Worm (Caenorhabditis elegans) whole organism, mixed stage, embryonic: ENCODE results near the gene nhr-193.

Source experiments
- M03D4.4 ChIP-seq: sonication (generic microtip); optimal IDR thresholded peaks from 2 replicates; lab custom pipeline; 2017; ENCODE audit warnings: mild to moderate bottlenecking, missing genetic modification characterization, missing compliant biosample characterization
- bed-3 ChIP-seq: fragments of 200-800 bp; sonication (Bioruptor generic); optimal IDR thresholded peaks from 3 replicates; lab custom pipeline; 2018; ENCODE audit warnings: mild to moderate bottlenecking, missing genetic modification characterization, moderate library complexity, missing compliant biosample characterization
- blmp-1 ChIP-seq: fragments of 150-350 bp; optimal IDR thresholded peaks from 2 replicates; lab custom pipeline; 2014; ENCODE audit warnings: missing biosample characterization, missing genetic modification characterization
- ceh-39 ChIP-seq: fragments of 150-350 bp; optimal IDR thresholded peaks from 2 replicates; lab custom pipeline; 2014; ENCODE audit warnings: missing biosample characterization, missing genetic modification characterization
- ceh-43 ChIP-seq: fragments of 200-800 bp; sonication (Bioruptor generic); optimal IDR thresholded peaks from 2 replicates; lab custom pipeline; 2018; ENCODE audit warnings: mild to moderate bottlenecking, missing genetic modification characterization, moderate library complexity, missing compliant biosample characterization
- ceh-83 ChIP-seq: fragments of 200-800 bp; sonication (Bioruptor generic); optimal IDR thresholded peaks from 2 replicates; lab custom pipeline; 2018; ENCODE audit warnings: mild to moderate bottlenecking, missing genetic modification characterization, missing compliant biosample characterization
- ces-1 ChIP-seq: fragments of 150-350 bp; optimal IDR thresholded peaks from 2 replicates; lab custom pipeline; 2014; ENCODE audit warnings: missing biosample characterization, missing genetic modification reagents, missing genetic modification characterization
- cnd-1 ChIP-seq: fragments of 200-800 bp; sonication (Bioruptor generic); optimal IDR thresholded peaks from 2 replicates; lab custom pipeline; 2018; ENCODE audit warnings: mild to moderate bottlenecking, missing genetic modification characterization, missing compliant biosample characterization
- drap-1 ChIP-seq: fragments of 200-800 bp; sonication (Bioruptor generic); optimal IDR thresholded peaks from 3 replicates; lab custom pipeline; 2018; ENCODE audit warnings: mild to moderate bottlenecking, missing genetic modification characterization, missing compliant biosample characterization
- elt-3 ChIP-seq: fragments of 150-350 bp; optimal IDR thresholded peaks from 2 replicates; lab custom pipeline; 2014; ENCODE audit warnings: missing biosample characterization, missing genetic modification characterization
- ham-2 ChIP-seq: fragments of 200-800 bp; sonication (Bioruptor generic); optimal IDR thresholded peaks from 2 replicates; lab custom pipeline; 2018; ENCODE audit warnings: mild to moderate bottlenecking, missing genetic modification characterization, missing compliant biosample characterization
- hlh-1 ChIP-seq: fragments of 150-350 bp; optimal IDR thresholded peaks from 2 replicates; lab custom pipeline; 2014; ENCODE audit warnings: missing biosample characterization, missing genetic modification reagents, missing genetic modification characterization
- lin-13 ChIP-seq: fragments of 150-350 bp; optimal IDR thresholded peaks from 2 replicates; lab custom pipeline; 2014; ENCODE audit warnings: missing biosample characterization, missing genetic modification characterization
- lin-32 ChIP-seq: fragments of 200-800 bp; sonication (Bioruptor generic); optimal IDR thresholded peaks from 2 replicates; lab custom pipeline; 2018; ENCODE audit warnings: mild to moderate bottlenecking, missing genetic modification characterization, missing compliant biosample characterization
- lsy-2 ChIP-seq: fragments of 150-350 bp; optimal IDR thresholded peaks from 2 replicates; lab custom pipeline; 2014; ENCODE audit warnings: missing biosample characterization, missing genetic modification characterization
- mab-5 ChIP-seq: fragments of 150-350 bp; optimal IDR thresholded peaks from 2 replicates; lab custom pipeline; 2014; ENCODE audit warnings: missing biosample characterization, missing genetic modification characterization
- mep-1 ChIP-seq: fragments of 150-350 bp; optimal IDR thresholded peaks from 2 replicates; lab custom pipeline; 2017; ENCODE audit warnings: missing biosample characterization, missing genetic modification reagents, missing genetic modification characterization, inconsistent platforms
- mls-2 ChIP-seq: sonication (generic microtip); optimal IDR thresholded peaks from 2 replicates; lab custom pipeline; 2016; ENCODE audit warnings: mild to moderate bottlenecking, missing genetic modification characterization, moderate library complexity, missing compliant biosample characterization
- nhr-12 ChIP-seq: fragments of 150-350 bp; optimal IDR thresholded peaks from 2 replicates; lab custom pipeline; 2014; ENCODE audit warnings: missing biosample characterization, missing genetic modification characterization
- nhr-2 ChIP-seq: fragments of 150-350 bp; optimal IDR thresholded peaks from 2 replicates; lab custom pipeline; 2014; ENCODE audit warnings: missing biosample characterization, missing genetic modification characterization
- nhr-237 ChIP-seq: fragments of 150-350 bp; optimal IDR thresholded peaks from 2 replicates; lab custom pipeline; 2014; ENCODE audit warnings: missing biosample characterization, missing genetic modification characterization
- nhr-76 ChIP-seq: sonication (generic microtip); optimal IDR thresholded peaks from 2 replicates; lab custom pipeline; 2017; ENCODE audit warnings: missing biosample characterization, missing genetic modification characterization
- snpc-4 ChIP-seq: fragments of 150-350 bp; optimal IDR thresholded peaks from 2 replicates; lab custom pipeline; 2014; ENCODE audit warnings: missing biosample characterization, missing genetic modification characterization
- sptf-1 ChIP-seq: sonication (generic microtip); optimal IDR thresholded peaks from 2 replicates; lab custom pipeline; 2017; ENCODE audit warnings: mild to moderate bottlenecking, missing genetic modification characterization, moderate library complexity, missing compliant biosample characterization
- tbx-8 ChIP-seq: fragments of 200-800 bp; sonication (Bioruptor generic); optimal IDR thresholded peaks from 2 replicates; lab custom pipeline; 2018; ENCODE audit warnings: mild to moderate bottlenecking, missing genetic modification characterization, moderate library complexity, missing compliant biosample characterization
- unc-120 ChIP-seq: sonication (generic microtip); optimal IDR thresholded peaks from 2 replicates; lab custom pipeline; 2017; ENCODE audit warnings: missing genetic modification characterization, missing compliant biosample characterization; ENCODE audit not compliant: poor library complexity, severe bottlenecking
- unc-39 ChIP-seq: fragments of 150-350 bp; optimal IDR thresholded peaks from 2 replicates; lab custom pipeline; 2014; ENCODE audit warnings: missing biosample characterization, missing genetic modification characterization
- unc-62 ChIP-seq: fragments of 150-350 bp; optimal IDR thresholded peaks from 2 replicates; lab custom pipeline; 2014; ENCODE audit warnings: missing biosample characterization, missing genetic modification reagents, missing genetic modification characterization
- ztf-11 ChIP-seq: fragments of 150-350 bp; optimal IDR thresholded peaks from 2 replicates; lab custom pipeline; 2014; ENCODE audit warnings: missing biosample characterization, missing genetic modification characterization

Gene nhr-193

DNA sequence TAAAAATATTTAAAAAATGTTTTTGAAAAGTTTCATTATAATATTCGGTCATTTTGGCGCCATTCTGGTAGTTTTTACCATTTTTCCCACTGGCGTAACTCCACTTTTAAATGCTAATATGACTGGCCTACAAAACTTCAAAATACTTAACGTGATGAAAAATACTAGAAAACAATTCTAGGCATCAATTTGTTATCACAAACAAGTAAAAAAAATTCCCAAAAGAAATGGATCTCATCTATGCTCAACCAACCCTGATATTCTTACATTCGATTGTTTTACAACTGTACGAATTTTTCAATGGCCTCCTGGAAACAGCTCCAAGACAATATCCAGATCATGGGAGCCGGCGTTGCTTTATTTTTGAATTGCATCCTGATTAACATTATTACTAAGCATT, 27.1 kb upstream of the nhr-193 start, which contains the start of gene str-214:
str-214 (plus strand) TSS at position 301 of the 400 bp plus-strand sequence.
- TF ChIP-seq ham-2 (GFP tag; lab: Kevin White, UChicago) (no peak), nhr-237 (tag; lab: Kevin White, UChicago) (no peak), lsy-2 (tag; lab: Kevin White, UChicago) (no peak), snpc-4 (tag; lab: Kevin White, UChicago) (no peak), cnd-1 (no peak), hlh-1 (tag; lab: Kevin White, UChicago) (no peak), unc-39 (no peak), mls-2 (tag; lab: Kevin White, UChicago) (no peak), nhr-12 (no peak), nhr-2 (tag; lab: Kevin White, UChicago) (no peak), ceh-83 (GFP tag; lab: Kevin White, UChicago) (no peak)

DNA sequence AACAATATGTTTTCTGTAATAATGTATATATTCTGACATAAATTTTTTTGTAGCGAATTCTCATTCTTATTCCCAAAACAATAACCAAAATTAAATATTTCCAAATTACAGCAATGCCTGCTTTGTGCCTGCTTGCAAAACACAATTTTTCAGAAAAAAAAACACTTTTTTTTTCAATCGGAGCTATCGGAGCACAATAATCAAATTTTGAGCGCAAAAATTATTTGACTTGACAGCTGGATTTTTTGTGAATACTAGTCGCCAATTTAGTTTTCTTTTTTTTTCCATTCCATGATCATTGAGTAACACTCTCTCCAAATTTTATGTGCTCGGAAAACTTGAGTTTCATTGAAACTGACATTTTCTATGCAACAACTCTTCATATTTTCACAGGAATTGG, 24.9 kb upstream of the nhr-193 start, which contains the start of gene srh-180:
srh-180 (plus strand) TSS at position 301 of the 400 bp plus-strand sequence.
- no peak for TF ChIP-seq mab-5
- no peak for TF ChIP-seq bed-3
- TF ChIP-seq snpc-4 (tag; lab: Kevin White, UChicago) = no peak

DNA sequence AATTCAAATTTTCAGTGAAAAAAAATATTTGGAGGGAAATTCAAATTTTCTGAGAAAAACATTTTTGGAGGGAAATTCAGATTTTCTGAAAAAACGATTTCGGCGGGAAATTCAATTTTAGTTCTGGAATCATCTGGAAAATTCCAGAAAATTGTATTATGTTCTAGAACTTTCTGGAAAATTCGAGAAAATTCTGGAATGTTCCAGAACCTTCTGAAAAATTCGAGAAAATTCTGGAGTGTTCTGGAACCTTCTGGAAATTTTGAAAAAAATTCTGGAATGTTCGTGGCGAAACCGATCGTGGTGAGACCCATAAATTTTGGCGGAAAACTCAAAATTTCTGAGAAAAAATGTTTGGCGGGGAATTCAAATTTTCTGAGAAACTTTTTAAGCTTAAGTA, 20.0 kb upstream of the nhr-193 start:
- TF ChIP-seq unc-120 (no peak), ceh-39 (tag; lab: Kevin White, UChicago) (no peak), nhr-2 (tag; lab: Kevin White, UChicago) (no peak), bed-3 (no peak), mep-1 (tag; lab: Kevin White, UChicago) (no peak), snpc-4 (tag; lab: Kevin White, UChicago) (no peak), drap-1 (GFP tag; lab: Kevin White, UChicago) (no peak), elt-3 (no peak), lin-32 (GFP tag; lab: Kevin White, UChicago) (no peak), ceh-83 (GFP tag; lab: Kevin White, UChicago) (no peak)

DNA sequence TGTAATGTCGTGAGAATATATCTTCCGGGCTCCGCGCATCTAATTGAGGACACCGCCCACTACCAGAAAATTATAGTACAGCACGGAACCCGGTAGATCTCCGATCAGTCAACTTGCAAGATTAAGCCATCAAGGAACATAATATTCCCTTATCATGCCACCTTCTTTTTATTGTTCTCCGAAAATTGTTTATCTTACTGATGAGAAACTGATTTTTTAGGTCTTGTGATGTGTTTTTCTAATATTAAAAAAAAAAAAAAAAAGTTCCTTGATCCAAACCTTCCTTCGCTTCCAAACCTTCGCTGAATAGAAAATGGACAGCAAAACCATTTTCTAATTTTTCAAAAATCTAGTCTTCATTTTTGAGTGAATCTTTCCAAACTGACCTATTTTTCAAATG, 13.3 kb upstream of the nhr-193 start, which contains the start of gene F57G8.7:
F57G8.7 (plus strand) TSS at position 301 of the 400 bp plus-strand sequence.
- no peak for TF ChIP-seq lsy-2 (tag; lab: Kevin White, UChicago)
- TF ChIP-seq nhr-76 = no peak
- no peak for TF ChIP-seq snpc-4 (tag; lab: Kevin White, UChicago)
- no peak for TF ChIP-seq mls-2 (tag; lab: Kevin White, UChicago)

DNA sequence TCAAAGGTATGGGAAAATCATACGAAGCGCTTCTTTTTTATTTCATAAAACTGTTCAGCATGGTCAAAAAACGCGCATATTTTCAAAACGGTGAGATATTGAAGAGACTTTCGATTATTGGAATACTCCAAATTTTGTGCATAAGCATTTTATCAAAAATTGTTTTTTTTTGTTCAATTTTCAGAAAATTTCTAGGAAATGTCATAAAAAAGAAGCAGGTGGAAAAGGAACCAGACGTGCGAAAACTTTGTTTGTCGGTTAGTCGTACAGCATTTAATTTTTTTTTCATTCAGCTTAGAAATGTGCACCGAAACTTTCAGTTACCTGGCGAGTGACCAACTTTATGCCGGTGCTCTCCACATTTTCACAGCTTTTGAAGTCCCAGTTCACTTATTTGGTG, 8.7 kb upstream of the nhr-193 start, which contains the start of gene srh-167:
srh-167 (plus strand) TSS at position 301 of the 400 bp plus-strand sequence.
- no peak for TF ChIP-seq snpc-4 (tag; lab: Kevin White, UChicago)
- no peak for TF ChIP-seq mep-1 (tag; lab: Kevin White, UChicago)
- no peak for TF ChIP-seq M03D4.4
- no peak for TF ChIP-seq ztf-11 (tag; lab: Kevin White, UChicago)
- no peak for TF ChIP-seq unc-62 (GFP tag; lab: Kevin White, UChicago)
- no peak for TF ChIP-seq ceh-43 (GFP tag; lab: Kevin White, UChicago)
- TF ChIP-seq hlh-1 (tag; lab: Kevin White, UChicago) = no peak
- no peak for TF ChIP-seq nhr-12
- TF ChIP-seq bed-3 = no peak
- no peak for TF ChIP-seq sptf-1
- no peak for TF ChIP-seq ces-1 (GFP tag; lab: Kevin White, UChicago)
- no peak for TF ChIP-seq lsy-2 (tag; lab: Kevin White, UChicago)
- TF ChIP-seq blmp-1 (tag; lab: Kevin White, UChicago) = no peak
- TF ChIP-seq lin-13 (tag; lab: Kevin White, UChicago) = no peak

DNA sequence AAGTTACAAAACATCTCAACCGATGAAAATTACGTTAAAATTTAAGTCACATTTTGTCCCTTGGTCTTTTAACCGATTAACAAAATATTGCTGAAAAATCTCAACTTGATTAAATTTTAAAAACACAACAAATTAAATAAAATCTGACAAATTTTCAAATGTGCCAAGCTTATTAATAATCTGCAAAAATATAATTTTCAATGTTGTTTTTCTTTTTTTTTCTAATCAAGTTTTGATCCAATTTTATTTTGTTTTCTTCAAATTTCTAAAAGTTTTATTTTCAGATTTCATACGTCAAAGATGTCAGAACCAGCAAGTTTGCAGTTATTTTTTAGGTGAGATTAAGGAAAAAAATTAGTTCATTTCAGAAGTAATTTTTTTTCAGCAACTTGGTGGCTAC, 5.8 kb upstream of the nhr-193 start, which contains the start of gene srw-87:
srw-87 (plus strand) TSS at position 301 of the 400 bp plus-strand sequence.
- no peak for TF ChIP-seq snpc-4 (tag; lab: Kevin White, UChicago)
- no peak for TF ChIP-seq tbx-8 (GFP tag; lab: Kevin White, UChicago)
- no peak for TF ChIP-seq unc-39
- no peak for TF ChIP-seq drap-1 (GFP tag; lab: Kevin White, UChicago)
